Worm (Caenorhabditis elegans): ENCODE results near the gene C49F8.1.

DNA sequence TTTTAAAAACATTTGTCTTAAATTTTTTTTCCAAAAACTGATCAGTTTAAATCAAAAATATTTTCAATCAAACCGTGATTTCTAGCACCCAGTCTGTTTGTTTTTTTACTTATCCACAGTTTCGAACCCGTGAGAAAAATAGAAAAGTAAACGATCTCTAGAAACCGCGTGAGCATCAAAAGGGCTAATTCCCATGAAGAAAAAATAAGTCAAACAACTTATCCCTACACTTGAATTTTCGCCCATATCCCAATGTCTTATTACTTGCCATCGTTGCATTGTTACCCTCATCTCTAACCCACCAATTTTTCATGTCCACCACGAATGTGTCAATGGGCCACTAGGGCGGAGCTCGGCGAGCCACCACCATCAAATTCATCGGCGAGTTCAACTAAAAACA lies 27.1 kb downstream of the C49F8.1 start, which contains the start of gene ptr-24:
- TF ChIP-seq nhr-25 (tag; optimal IDR thresholded peaks at IDR 0.05) (no peak), skn-1 (tag; optimal IDR thresholded peaks at IDR 0.05) (no peak), elt-3 (tag; optimal IDR thresholded peaks at IDR 0.05) (no peak), ceh-82 (tag; optimal IDR thresholded peaks at IDR 0.05) (no peak), aly-2 (tag; optimal IDR thresholded peaks at IDR 0.05) (no peak), zag-1 (tag; optimal IDR thresholded peaks at IDR 0.05) (no peak)
